Worm (Caenorhabditis elegans): ENCODE results near the gene M03B6.5.

DNA sequence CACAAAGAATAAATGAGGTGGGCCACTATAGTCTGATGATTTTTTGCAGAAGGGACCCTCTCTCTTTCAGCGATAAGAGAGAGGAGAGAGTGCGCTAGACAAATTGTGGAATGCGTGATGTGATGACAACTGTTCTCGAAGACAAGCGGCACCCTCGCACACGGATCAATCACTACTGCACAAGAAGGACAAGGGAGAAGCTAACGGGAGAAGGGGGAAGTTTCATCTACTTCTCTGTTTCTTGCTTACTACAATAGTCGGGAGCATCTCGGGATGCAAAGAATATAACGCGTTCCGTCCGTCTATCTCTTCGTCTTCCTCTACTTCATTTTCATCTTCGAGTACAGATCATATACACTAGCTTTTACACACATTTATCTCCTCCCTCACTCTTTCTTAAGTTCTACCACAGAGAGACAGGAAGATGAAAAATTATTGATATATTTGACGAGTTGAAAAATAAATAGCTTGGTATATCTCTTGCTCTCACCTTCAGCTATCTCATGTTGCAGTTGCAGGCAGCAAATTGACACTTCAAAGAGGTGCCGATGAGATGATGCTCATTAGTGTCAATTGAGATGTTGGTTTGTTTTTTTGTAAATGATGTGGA is 29.7 kb downstream of the M03B6.5 start:
- TF ChIP-seq nhr-10 (tag; optimal IDR thresholded peaks at IDR 0.05) (no peak), ceh-16 (tag; optimal IDR thresholded peaks at IDR 0.05) (no peak), zag-1 (tag; optimal IDR thresholded peaks at IDR 0.05) (no peak)

Measured in whole organism, L2 larva.